Worm (Caenorhabditis elegans): ENCODE data around the gene fbxa-82.

fbxa-82 gene

DNA sequence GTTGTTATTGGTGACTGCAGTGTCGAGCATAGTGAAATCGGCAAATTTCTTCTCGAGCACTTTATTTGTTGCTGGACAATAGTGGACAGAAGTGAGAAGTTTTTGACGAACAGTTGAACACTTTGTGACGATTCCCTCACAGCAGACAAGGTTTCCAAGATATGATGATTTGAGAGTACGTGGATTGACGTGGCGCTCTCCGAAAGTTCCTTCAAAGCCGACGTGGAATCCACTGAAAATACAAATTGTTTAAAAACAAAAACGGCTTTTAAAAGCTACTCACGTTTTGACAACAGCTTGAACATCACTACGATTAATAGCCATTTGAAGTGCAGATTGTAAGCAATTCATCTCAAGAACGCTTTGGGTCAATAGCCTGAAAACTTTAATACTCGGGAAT, 6.6 kb upstream of the fbxa-82 start:
- TF ChIP-seq spr-1 (tag; optimal IDR thresholded peaks at IDR 0.05) (no peak), ZK546.5 (tag; optimal IDR thresholded peaks at IDR 0.05) (no peak), dmd-6 (GFP tag; IDR thresholded peaks at IDR 0.05) (no peak), lir-3 (tag; optimal IDR thresholded peaks at IDR 0.05) (no peak), sdz-12 (GFP tag; optimal IDR thresholded peaks at IDR 0.05) (no peak), F44E2.7 (GFP tag; IDR thresholded peaks at IDR 0.05) (no peak), F26F4.8 (GFP tag; conservative IDR thresholded peaks at IDR 0.05) (no peak), ama-1 (optimal IDR thresholded peaks at IDR 0.05) (no peak), rbr-2 (tag; optimal IDR thresholded peaks at IDR 0.05) (no peak), set-16 (GFP tag; IDR thresholded peaks at IDR 0.05) (no peak), zfp-3 (GFP tag; conservative IDR thresholded peaks at IDR 0.05) (no peak), unc-39 (tag; optimal IDR thresholded peaks at IDR 0.05) (no peak), mes-2 (tag; optimal IDR thresholded peaks at IDR 0.05; ENCODE audit: poor library complexity, severe bottlenecking) (no peak), nhr-48 (tag; optimal IDR thresholded peaks at IDR 0.05) (no peak), mep-1 (tag; optimal IDR thresholded peaks at IDR 0.05) (no peak), daf-19 (GFP tag; conservative IDR thresholded peaks at IDR 0.05) (no peak), attf-4 (tag; optimal IDR thresholded peaks at IDR 0.05) (no peak)

DNA sequence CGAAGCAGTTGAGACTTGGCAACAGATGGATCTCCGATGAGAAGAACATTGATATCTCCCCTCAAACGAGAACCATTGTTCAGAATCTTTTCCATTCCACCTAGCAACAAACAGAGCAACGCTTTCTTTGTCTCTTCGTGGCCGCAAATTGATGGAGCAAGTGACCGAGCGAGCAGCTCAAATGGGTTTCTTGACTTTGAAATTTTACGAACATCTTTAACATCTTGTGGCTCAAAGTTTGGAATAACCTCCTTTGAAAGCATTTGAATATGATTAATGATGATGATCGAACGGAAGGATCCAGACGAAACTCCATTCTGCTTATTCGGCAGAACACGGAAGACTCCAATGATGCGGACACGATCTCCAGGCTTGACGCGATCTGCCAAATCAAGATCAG, 6.1 kb upstream of the fbxa-82 start:
- peak in 1 of 2 experiments; percentile 98 for TF ChIP-seq unc-62 (GFP tag; optimal IDR thresholded peaks at IDR 0.05 in 1 of 2)
- TF ChIP-seq unc-62 (tag; optimal IDR thresholded peaks at IDR 0.05) = no peak
- no peak for TF ChIP-seq tra-1 (GFP tag; IDR thresholded peaks at IDR 0.05)

DNA sequence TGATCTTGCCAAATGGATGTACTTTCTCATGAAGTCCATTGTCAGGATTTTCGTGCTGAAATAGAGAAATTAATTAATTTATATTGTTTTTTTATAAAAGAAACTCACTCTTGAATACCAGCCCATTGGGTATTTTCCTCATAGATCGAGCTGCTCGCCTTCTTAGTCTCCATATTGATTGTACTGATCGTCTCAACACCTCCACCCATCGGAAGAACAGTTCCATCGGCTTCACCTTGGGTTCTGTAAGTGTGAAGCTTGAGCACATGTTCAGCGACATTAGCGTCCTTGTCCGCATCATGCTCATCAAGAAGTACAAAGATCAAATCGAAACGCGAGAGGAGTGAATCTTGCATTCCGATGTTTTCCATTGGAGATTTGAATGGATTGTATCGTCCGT, 5.4 kb upstream of the fbxa-82 start:
- peak; percentile 92 for TF ChIP-seq aha-1 (tag)
- no peak for TF ChIP-seq dmd-8 (GFP tag; IDR thresholded peaks at IDR 0.05)
- TF ChIP-seq ZK337.2 (GFP tag; IDR thresholded peaks at IDR 0.05) = no peak
- TF ChIP-seq F26F4.8 (GFP tag; conservative IDR thresholded peaks at IDR 0.05) = no peak
- TF ChIP-seq nhr-6 (tag; optimal IDR thresholded peaks at IDR 0.05) = no peak

DNA sequence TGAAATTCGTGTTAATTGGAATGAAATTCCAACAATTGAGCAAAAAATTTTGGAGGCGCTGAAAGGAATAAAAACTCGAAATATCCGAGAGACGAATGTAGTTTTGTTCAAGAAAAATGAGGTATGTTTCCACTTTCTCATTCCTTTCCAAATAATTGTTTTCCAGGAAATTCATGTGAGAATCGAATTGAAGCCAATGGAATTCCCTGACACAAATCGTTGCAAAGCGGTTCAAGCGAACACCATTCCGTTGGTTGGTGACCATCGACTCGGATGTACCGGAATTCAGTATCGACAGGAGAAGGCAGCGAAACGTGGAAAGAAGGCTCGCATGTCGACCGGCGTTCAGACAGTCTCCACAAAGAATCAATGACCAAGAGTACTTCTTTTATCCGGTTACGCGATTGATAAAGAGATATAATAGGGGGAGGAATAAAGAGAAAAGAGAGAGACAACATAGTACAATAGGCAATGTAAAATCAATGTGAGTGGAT, 4.1 kb upstream of the fbxa-82 start:
- 0 out of 2 replicates have a peak, but pooled peaks have one; percentile 24 for TF ChIP-seq egl-43 (GFP tag; IDR thresholded peaks at IDR 0.05)
- TF ChIP-seq ztf-7 (tag; optimal IDR thresholded peaks at IDR 0.05) = no peak

DNA sequence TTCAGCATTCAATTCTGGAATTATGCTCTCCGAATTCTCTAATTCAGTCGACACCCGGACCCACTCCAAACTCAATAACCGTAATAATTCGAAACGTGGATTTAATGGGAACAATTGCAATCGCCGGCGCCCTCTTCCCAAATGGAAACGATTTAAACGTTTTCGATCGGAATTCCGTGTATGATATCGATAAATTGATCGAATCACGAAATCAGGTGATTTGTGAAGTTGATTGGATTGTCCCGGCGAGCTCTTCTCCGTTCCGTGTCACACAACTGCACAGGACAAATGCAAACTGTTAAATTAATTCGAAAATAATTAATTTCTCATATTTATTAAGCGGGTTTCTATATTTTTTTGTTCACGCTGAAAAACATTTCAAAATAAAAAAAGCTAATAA, 3.5 kb upstream of the fbxa-82 start, which contains the start of gene C25D7.16:
Gene C25D7.16, plus strand, starts transcription at position 301 of the 400 bp plus-strand sequence.
- TF ChIP-seq cey-2 (tag; optimal IDR thresholded peaks at IDR 0.05; ENCODE audit: borderline replicate concordance, insufficient read depth) (no peak), aha-1 (tag) (peak; percentile 49)

DNA sequence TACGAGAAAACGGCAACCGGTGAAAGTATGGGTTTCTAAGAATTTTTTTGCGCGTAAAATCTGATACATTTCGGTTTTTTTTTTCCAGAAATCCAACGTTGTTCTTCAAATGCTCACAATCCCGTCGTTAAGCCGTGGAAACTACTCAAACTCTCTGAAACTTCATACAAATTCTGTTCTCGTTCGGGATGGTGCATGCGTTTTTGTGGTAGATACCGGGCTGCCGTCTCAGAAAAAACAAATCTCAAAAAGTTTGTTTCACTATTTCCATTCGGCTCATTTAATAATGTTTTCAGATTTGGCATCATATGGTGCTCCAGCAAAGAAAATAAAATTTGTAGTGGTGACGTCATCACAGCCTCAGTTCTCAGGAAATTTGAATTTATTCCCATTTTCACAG, 2.4 kb upstream of the fbxa-82 start:
- TF ChIP-seq fos-1 (tag; optimal IDR thresholded peaks at IDR 0.05) (no peak), aha-1 (tag) (peak; percentile 91)

DNA sequence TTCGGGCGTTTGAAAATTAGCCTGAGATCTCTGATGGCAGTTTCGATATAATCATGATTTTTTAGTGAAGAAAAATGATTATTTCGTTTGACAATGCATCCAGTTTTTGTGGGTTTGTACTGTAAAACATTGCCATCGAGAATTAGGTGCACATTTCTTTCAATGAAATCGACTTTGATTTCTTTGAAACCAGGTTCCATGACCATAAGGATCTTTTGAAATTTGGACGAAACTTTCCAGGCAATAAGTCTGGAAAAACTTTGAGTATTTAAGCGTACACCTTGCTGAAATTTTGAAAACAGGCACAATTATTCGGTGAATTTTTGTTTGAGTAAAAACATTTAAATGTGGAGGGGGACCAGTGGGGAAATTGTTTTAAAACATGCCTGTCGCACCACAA, 610 bp downstream of the fbxa-82 start:
- TF ChIP-seq ces-1 (GFP tag; optimal IDR thresholded peaks at IDR 0.05) = no peak
- peak; percentile 91 for TF ChIP-seq aha-1 (tag)
- TF ChIP-seq unc-39 (tag; optimal IDR thresholded peaks at IDR 0.05) = no peak
- no peak for TF ChIP-seq mep-1 (tag; optimal IDR thresholded peaks at IDR 0.05)

DNA sequence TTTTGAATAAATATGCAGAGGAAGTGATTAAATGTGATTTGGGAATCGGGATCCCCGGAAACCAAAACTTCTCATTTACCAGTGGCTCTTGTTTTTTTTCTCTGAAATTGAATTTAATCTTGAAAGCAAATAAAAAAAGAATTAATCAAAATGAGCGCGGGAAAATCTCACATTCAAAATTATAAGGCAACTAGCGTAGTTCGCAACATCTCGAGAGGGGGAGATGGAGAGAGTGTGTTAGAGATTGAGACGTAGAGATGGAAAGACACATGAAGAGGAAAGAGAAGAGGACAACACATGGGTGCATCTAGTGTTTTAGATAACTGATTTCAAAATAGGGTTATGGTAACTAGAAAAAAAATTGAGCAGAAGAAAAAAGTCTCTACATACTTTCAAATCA, 4.2 kb downstream of the fbxa-82 start, which contains the start of gene sdc-3:
Gene sdc-3, minus strand, starts transcription at position 101 of the 400 bp plus-strand sequence.
- TF ChIP-seq dmd-8 (GFP tag; IDR thresholded peaks at IDR 0.05) (no peak), lsy-2 (tag; optimal IDR thresholded peaks at IDR 0.05) (no peak), attf-4 (tag; optimal IDR thresholded peaks at IDR 0.05) (no peak), hlh-30 (tag; optimal IDR thresholded peaks at IDR 0.05; ENCODE audit: insufficient read depth) (no peak), unc-130 (GFP tag; optimal IDR thresholded peaks at IDR 0.05) (no peak), madf-5 (GFP tag; IDR thresholded peaks at IDR 0.05) (no peak), tag-97 (GFP tag; IDR thresholded peaks at IDR 0.05) (no peak), ceh-82 (tag; optimal IDR thresholded peaks at IDR 0.05) (no peak), nhr-48 (tag; optimal IDR thresholded peaks at IDR 0.05) (no peak), aha-1 (tag) (peak; percentile 73), egl-27 (tag; optimal IDR thresholded peaks at IDR 0.05) (no peak), F49E8.2 (tag; optimal IDR thresholded peaks at IDR 0.05; ENCODE audit: borderline replicate concordance) (no peak), F37D6.2 (tag; optimal IDR thresholded peaks at IDR 0.05) (no peak), F10B5.3 (tag; optimal IDR thresholded peaks at IDR 0.05) (no peak), mxl-3 (GFP tag; optimal IDR thresholded peaks at IDR 0.05) (peak; percentile 19)

Measured in whole organism, L4 larva.